Worm (Caenorhabditis elegans) whole organism, L1 larva: ENCODE measurements around the gene Y82E9BR.20.

Source experiments
- C16A3.4 ChIP-seq: fragments of 150-350 bp; optimal IDR thresholded peaks from 2 replicates; lab custom pipeline; 2014; ENCODE audit warnings: missing biosample characterization, missing genetic modification characterization
- F16B12.6 ChIP-seq: fragments of 150-350 bp; optimal IDR thresholded peaks from 2 replicates; lab custom pipeline; 2014; ENCODE audit warnings: missing biosample characterization, missing genetic modification characterization
- Y116A8C.19 ChIP-seq: sonication (generic microtip); optimal IDR thresholded peaks from 2 replicates; lab custom pipeline; 2016; ENCODE audit warnings: missing compliant biosample characterization, missing genetic modification characterization, borderline replicate concordance
- alr-1 ChIP-seq: fragments of 200-800 bp; sonication (Bioruptor generic); optimal IDR thresholded peaks from 2 replicates; lab custom pipeline; 2018; ENCODE audit warnings: borderline replicate concordance, mild to moderate bottlenecking, missing genetic modification characterization, missing compliant biosample characterization
- aly-2 ChIP-seq: fragments of 150-350 bp; optimal IDR thresholded peaks from 2 replicates; lab custom pipeline; 2014; ENCODE audit warnings: missing biosample characterization, missing genetic modification characterization
- ceh-82 ChIP-seq, 3 experiments: fragments of 150-350 bp in 1 of 3; sonication (generic microtip) in 2 of 3; optimal IDR thresholded peaks; 2 replicates each; lab custom pipeline; 2014 to 2017; ENCODE audit warnings: missing biosample characterization in 3 of 3, missing genetic modification characterization in 3 of 3
- ceh-90 ChIP-seq: sonication (generic microtip); optimal IDR thresholded peaks from 2 replicates; lab custom pipeline; 2016; ENCODE audit warnings: missing genetic modification characterization, missing compliant biosample characterization
- ces-1 ChIP-seq: fragments of 150-350 bp; optimal IDR thresholded peaks from 2 replicates; lab custom pipeline; 2014; ENCODE audit warnings: missing biosample characterization, missing genetic modification reagents, missing genetic modification characterization
- dsc-1 ChIP-seq: sonication (generic microtip); optimal IDR thresholded peaks from 2 replicates; lab custom pipeline; 2016; ENCODE audit warnings: mild to moderate bottlenecking, missing genetic modification characterization, missing compliant biosample characterization
- efl-3 ChIP-seq: fragments of 200-800 bp; sonication (Bioruptor generic); optimal IDR thresholded peaks from 2 replicates; lab custom pipeline; 2018; ENCODE audit warnings: mild to moderate bottlenecking, missing genetic modification characterization, missing compliant biosample characterization
- elt-2 ChIP-seq: sonication (generic microtip); optimal IDR thresholded peaks from 2 replicates; lab custom pipeline; 2016; ENCODE audit warnings: missing genetic modification characterization, mild to moderate bottlenecking, inconsistent platforms, missing compliant biosample characterization, missing genetic modification reagents
- elt-3 ChIP-seq, 6 experiments: fragments of 150-350 bp in 1 of 6; sonication (generic microtip); optimal IDR thresholded peaks; 2 replicates each; lab custom pipeline; 2017 to 2018; ENCODE audit warnings: missing biosample characterization in 6 of 6, missing genetic modification characterization in 6 of 6, inconsistent platforms in 1 of 6
- ets-5 ChIP-seq: fragments of 200-800 bp; sonication (Bioruptor generic); IDR thresholded peaks from 2 replicates; pipeline ENCODE4 v1.3.6; 2022; ENCODE audit warnings: missing genetic modification characterization, missing compliant biosample characterization
- fkh-10 ChIP-seq: sonication (generic microtip); optimal IDR thresholded peaks from 2 replicates; lab custom pipeline; 2017; ENCODE audit warnings: missing biosample characterization, missing genetic modification reagents, missing genetic modification characterization
- fkh-4 ChIP-seq: sonication (generic microtip); optimal IDR thresholded peaks from 2 replicates; lab custom pipeline; 2016; ENCODE audit warnings: missing compliant biosample characterization, missing genetic modification characterization, borderline replicate concordance
- fkh-8 ChIP-seq: sonication (generic microtip); optimal IDR thresholded peaks from 2 replicates; lab custom pipeline; 2016; ENCODE audit warnings: mild to moderate bottlenecking, missing genetic modification characterization, missing compliant biosample characterization
- hlh-4 ChIP-seq: sonication (generic microtip); optimal IDR thresholded peaks from 2 replicates; lab custom pipeline; 2016; ENCODE audit warnings: mild to moderate bottlenecking, missing genetic modification characterization, missing compliant biosample characterization
- hpl-2 ChIP-seq: fragments of 150-350 bp; optimal IDR thresholded peaks from 2 replicates; lab custom pipeline; 2014; ENCODE audit warnings: missing biosample characterization, missing genetic modification reagents, missing genetic modification characterization
- irx-1 ChIP-seq: sonication (generic microtip); optimal IDR thresholded peaks from 2 replicates; lab custom pipeline; 2016; ENCODE audit warnings: missing genetic modification characterization, missing compliant biosample characterization
- jun-1 ChIP-seq: fragments of 150-350 bp; optimal IDR thresholded peaks from 2 replicates; lab custom pipeline; 2014; ENCODE audit warnings: missing biosample characterization, missing genetic modification reagents, missing genetic modification characterization
- lin-13 ChIP-seq: fragments of 150-350 bp; optimal IDR thresholded peaks from 2 replicates; lab custom pipeline; 2014; ENCODE audit warnings: missing biosample characterization, missing genetic modification reagents, missing genetic modification characterization
- lin-15B ChIP-seq: fragments of 150-350 bp; sonication (generic microtip); optimal IDR thresholded peaks from 3 replicates; lab custom pipeline; 2014; ENCODE audit warnings: missing biosample characterization, missing genetic modification characterization
- lin-35 ChIP-seq, 2 experiments: fragments of 150-350 bp; optimal IDR thresholded peaks; 2 replicates each; lab custom pipeline; 2014; ENCODE audit warnings: missing biosample characterization in 2 of 2, missing genetic modification characterization in 2 of 2, missing genetic modification reagents in 2 of 2
- lin-39 ChIP-seq: fragments of 150-350 bp; optimal IDR thresholded peaks from 2 replicates; lab custom pipeline; 2014; ENCODE audit warnings: missing biosample characterization, missing genetic modification reagents, missing genetic modification characterization
- mdl-1 ChIP-seq, 2 experiments: fragments of 150-350 bp; optimal IDR thresholded peaks; 2 replicates each; lab custom pipeline; 2014 to 2017; ENCODE audit warnings: missing biosample characterization in 2 of 2, missing genetic modification characterization in 2 of 2, inconsistent platforms in 1 of 2
- mef-2 ChIP-seq: fragments of 150-350 bp; optimal IDR thresholded peaks from 2 replicates; lab custom pipeline; 2014; ENCODE audit warnings: missing biosample characterization, missing genetic modification characterization
- nhr-12 ChIP-seq: sonication (generic microtip); optimal IDR thresholded peaks from 2 replicates; lab custom pipeline; 2017; ENCODE audit warnings: missing biosample characterization, missing genetic modification characterization
- nhr-19 ChIP-seq: fragments of 200-800 bp; sonication (Bioruptor generic); conservative IDR thresholded peaks from 2 replicates; pipeline ENCODE4 v1.3.6; 2022; ENCODE audit warnings: missing genetic modification characterization, missing compliant biosample characterization
- nhr-20 ChIP-seq: sonication (generic microtip); optimal IDR thresholded peaks from 2 replicates; lab custom pipeline; 2016; ENCODE audit warnings: mild to moderate bottlenecking, missing genetic modification characterization, missing compliant biosample characterization
- nhr-237 ChIP-seq: fragments of 150-350 bp; optimal IDR thresholded peaks from 2 replicates; lab custom pipeline; 2014; ENCODE audit warnings: missing biosample characterization, missing genetic modification characterization
- nhr-47 ChIP-seq: sonication (generic microtip); optimal IDR thresholded peaks from 2 replicates; lab custom pipeline; 2016; ENCODE audit warnings: mild to moderate bottlenecking, missing genetic modification characterization, moderate library complexity, missing compliant biosample characterization
- nhr-71 ChIP-seq: sonication (generic microtip); optimal IDR thresholded peaks from 2 replicates; lab custom pipeline; 2016; ENCODE audit warnings: mild to moderate bottlenecking, missing genetic modification characterization, moderate library complexity, missing compliant biosample characterization
- nhr-76 ChIP-seq: sonication (generic microtip); optimal IDR thresholded peaks from 2 replicates; lab custom pipeline; 2017; ENCODE audit warnings: missing biosample characterization, missing genetic modification characterization
- nhr-77 ChIP-seq: fragments of 150-350 bp; optimal IDR thresholded peaks from 2 replicates; lab custom pipeline; 2014; ENCODE audit warnings: missing biosample characterization, missing genetic modification characterization
- nhr-84 ChIP-seq: sonication (generic microtip); optimal IDR thresholded peaks from 2 replicates; lab custom pipeline; 2017; ENCODE audit warnings: missing biosample characterization, missing genetic modification characterization
- nhr-90 ChIP-seq: sonication (generic microtip); optimal IDR thresholded peaks from 2 replicates; lab custom pipeline; 2016; ENCODE audit warnings: mild to moderate bottlenecking, missing genetic modification characterization, missing compliant biosample characterization; ENCODE audit not compliant: poor library complexity
- pag-3 ChIP-seq: sonication (generic microtip); optimal IDR thresholded peaks from 2 replicates; lab custom pipeline; 2017; ENCODE audit warnings: missing genetic modification characterization, mild to moderate bottlenecking, missing compliant biosample characterization, antibody characterized with exemption, borderline replicate concordance; ENCODE audit not compliant: insufficient read depth
- pax-3 ChIP-seq: fragments of 200-800 bp; sonication (Bioruptor generic); optimal IDR thresholded peaks from 2 replicates; lab custom pipeline; 2018; ENCODE audit warnings: mild to moderate bottlenecking, missing genetic modification characterization, moderate library complexity, missing compliant biosample characterization
- pqm-1 ChIP-seq: sonication (generic microtip); optimal IDR thresholded peaks from 3 replicates; lab custom pipeline; 2017; ENCODE audit warnings: missing biosample characterization, missing genetic modification characterization
- skn-1 ChIP-seq: fragments of 150-350 bp; optimal IDR thresholded peaks from 2 replicates; lab custom pipeline; 2014; ENCODE audit warnings: missing biosample characterization, missing genetic modification characterization
- snpc-4 ChIP-seq: fragments of 150-350 bp; optimal IDR thresholded peaks from 2 replicates; lab custom pipeline; 2014; ENCODE audit warnings: missing biosample characterization, missing genetic modification characterization
- snu-23 ChIP-seq: sonication (generic microtip); optimal IDR thresholded peaks from 2 replicates; lab custom pipeline; 2016; ENCODE audit warnings: missing genetic modification characterization, missing compliant biosample characterization
- sup-37 ChIP-seq: fragments of 200-800 bp; sonication (Bioruptor generic); optimal IDR thresholded peaks from 2 replicates; lab custom pipeline; 2018; ENCODE audit warnings: mild to moderate bottlenecking, missing genetic modification characterization, missing compliant biosample characterization
- swsn-7 ChIP-seq: sonication (generic microtip); optimal IDR thresholded peaks from 2 replicates; lab custom pipeline; 2016; ENCODE audit warnings: missing genetic modification characterization, missing compliant biosample characterization
- tlp-1 ChIP-seq: fragments of 150-350 bp; optimal IDR thresholded peaks from 2 replicates; lab custom pipeline; 2014; ENCODE audit warnings: missing biosample characterization, missing genetic modification characterization
- unc-130 ChIP-seq: fragments of 150-350 bp; optimal IDR thresholded peaks from 2 replicates; lab custom pipeline; 2017; ENCODE audit warnings: missing biosample characterization, missing genetic modification characterization, inconsistent platforms
- unc-62 ChIP-seq: fragments of 150-350 bp; optimal IDR thresholded peaks from 2 replicates; lab custom pipeline; 2014; ENCODE audit warnings: missing biosample characterization, missing genetic modification reagents, missing genetic modification characterization
- unc-98 ChIP-seq: fragments of 200-800 bp; sonication (Bioruptor generic); IDR thresholded peaks from 2 replicates; pipeline ENCODE4 v1.3.6; 2022; ENCODE audit warnings: missing genetic modification characterization, missing compliant biosample characterization
- xbp-1 ChIP-seq: sonication (generic microtip); optimal IDR thresholded peaks from 2 replicates; lab custom pipeline; 2016; ENCODE audit warnings: missing genetic modification characterization, missing compliant biosample characterization
- zag-1 ChIP-seq: fragments of 150-350 bp; optimal IDR thresholded peaks from 2 replicates; lab custom pipeline; 2014; ENCODE audit warnings: missing biosample characterization, missing genetic modification characterization
- zip-4 ChIP-seq: fragments of 200-800 bp; sonication (Bioruptor generic); optimal IDR thresholded peaks from 2 replicates; lab custom pipeline; 2018; ENCODE audit warnings: mild to moderate bottlenecking, missing genetic modification characterization, moderate library complexity, missing compliant biosample characterization
- ztf-11 ChIP-seq, 2 experiments: sonication (generic microtip); optimal IDR thresholded peaks; 2 replicates each; lab custom pipeline; 2016 to 2017; ENCODE audit warnings: missing genetic modification characterization in 2 of 2, missing biosample characterization in 1 of 2, missing compliant biosample characterization in 1 of 2

Gene Y82E9BR.20

DNA sequence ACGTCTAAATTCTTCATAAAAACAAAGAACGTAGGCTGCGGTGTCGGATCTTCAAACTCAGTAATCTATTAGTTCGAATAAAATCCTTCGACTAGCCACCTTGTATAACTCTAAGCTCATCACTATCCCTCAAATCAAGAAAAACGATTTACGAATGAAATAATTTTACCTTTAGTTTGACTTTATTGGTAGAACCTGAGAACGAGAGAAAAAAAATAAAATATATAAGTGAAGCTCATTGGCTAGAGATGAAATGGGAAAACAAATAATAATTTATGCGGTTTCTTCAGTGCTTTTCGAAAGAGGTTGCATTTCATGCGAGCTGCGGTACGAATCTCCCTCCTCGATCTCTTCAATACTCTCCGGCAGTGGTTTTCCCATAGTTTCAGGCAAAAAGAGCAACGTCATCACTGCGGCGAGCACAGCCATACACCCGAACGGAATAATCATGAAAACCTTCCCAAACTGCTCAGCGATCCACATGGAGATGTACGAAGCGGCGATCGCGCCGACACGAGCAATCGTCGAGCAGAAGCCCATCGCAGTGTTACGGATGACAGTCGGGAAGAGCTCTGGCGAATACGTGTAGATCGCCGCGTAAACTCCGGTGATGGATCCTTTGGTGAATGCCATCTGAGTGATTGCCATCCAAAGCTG lies 45.6 kb downstream of the Y82E9BR.20 start (continued):
- TF ChIP-seq lin-13 (peak; percentile 31), elt-3 (tag; optimal IDR thresholded peaks at IDR 0.05; lab: Kevin White, UChicago) (peak in 2 of 6 experiments; percentile 6 to 15), mdl-1 (tag; optimal IDR thresholded peaks at IDR 0.05; lab: Kevin White, UChicago) (no peak), nhr-237 (tag; lab: Kevin White, UChicago) (no peak), zag-1 (no peak), lin-15B (tag; lab: Kevin White, UChicago) (no peak), snu-23 (GFP tag; lab: Kevin White, UChicago) (peak; percentile 66), skn-1 (no peak), nhr-77 (tag; lab: Kevin White, UChicago) (peak; percentile 25), ets-5 (GFP tag; lab: Robert Waterston, UW) (no peak), hlh-4 (tag; lab: Kevin White, UChicago) (no peak), lin-39 (tag; lab: Kevin White, UChicago) (peak; percentile 29), pqm-1 (no peak), nhr-90 (tag; lab: Kevin White, UChicago) (peak; percentile 86), dsc-1 (peak; percentile 23), nhr-76 (tag; lab: Kevin White, UChicago) (no peak), ztf-11 (tag; optimal IDR thresholded peaks at IDR 0.05; lab: Kevin White, UChicago) (no peak), jun-1 (tag; lab: Kevin White, UChicago) (no peak), aly-2 (tag; lab: Kevin White, UChicago) (peak; percentile 91), xbp-1 (tag; lab: Kevin White, UChicago) (peak; percentile 33), nhr-19 (GFP tag; lab: Robert Waterston, UW) (peak; percentile 63), hpl-2 (GFP tag; lab: Kevin White, UChicago) (peak; percentile 41), irx-1 (no peak), unc-130 (tag; lab: Kevin White, UChicago) (no peak), fkh-8 (tag; lab: Kevin White, UChicago) (no peak), Y116A8C.19 (tag; lab: Kevin White, UChicago) (no peak), efl-3 (GFP tag; lab: Kevin White, UChicago) (no peak), elt-2 (peak; percentile 62), ceh-90 (tag; lab: Kevin White, UChicago) (no peak), sup-37 (GFP tag; lab: Kevin White, UChicago) (no peak), swsn-7 (tag; lab: Kevin White, UChicago) (peak; percentile 64), unc-62 (GFP tag; lab: Kevin White, UChicago) (no peak), mef-2 (no peak), snpc-4 (tag; lab: Kevin White, UChicago) (no peak), tlp-1 (tag; lab: Kevin White, UChicago) (no peak), unc-98 (GFP tag; lab: Robert Waterston, UW) (no peak), nhr-12 (tag; lab: Kevin White, UChicago) (no peak), F16B12.6 (tag; lab: Kevin White, UChicago) (no peak), nhr-84 (tag; lab: Kevin White, UChicago) (no peak), fkh-10 (GFP tag; lab: Kevin White, UChicago) (no peak), nhr-20 (tag; lab: Kevin White, UChicago) (peak; percentile 50), C16A3.4 (peak; percentile 39), pag-3 (tag; lab: Kevin White, UChicago) (no peak), nhr-47 (tag; lab: Kevin White, UChicago) (peak; percentile 67), ces-1 (GFP tag; lab: Kevin White, UChicago) (no peak), fkh-4 (tag; lab: Kevin White, UChicago) (no peak), ceh-82 (tag; optimal IDR thresholded peaks at IDR 0.05; lab: Kevin White, UChicago) (peak in 1 of 3 experiments; percentile 11), lin-35 (GFP tag; optimal IDR thresholded peaks at IDR 0.05; lab: Kevin White, UChicago) (peak in 1 of 2 experiments; percentile 20), zip-4 (peak; percentile 33), nhr-71 (tag; lab: Kevin White, UChicago) (peak; percentile 81), pax-3 (tag; lab: Kevin White, UChicago) (peak; percentile 76), alr-1 (no peak)
